Worm (Caenorhabditis elegans) whole organism, young adult: ENCODE data around the gene fmo-3.

Experiments used
- F39B2.1 ChIP-seq: fragments of 200-800 bp; sonication (Bioruptor generic); IDR thresholded peaks from 2 replicates; pipeline ENCODE4 v1.3.6; 2022; ENCODE audit warnings: missing genetic modification reagents, missing genetic modification characterization, missing compliant biosample characterization
- K11D2.4 ChIP-seq: fragments of 200-800 bp; sonication (Bioruptor generic); IDR thresholded peaks from 2 replicates; pipeline ENCODE4 v1.3.6; 2022; ENCODE audit warnings: missing genetic modification reagents, missing genetic modification characterization, missing compliant biosample characterization
- chd-7 ChIP-seq: sonication (generic microtip); optimal IDR thresholded peaks from 2 replicates; lab custom pipeline; 2016; ENCODE audit warnings: mild to moderate bottlenecking, missing genetic modification characterization, moderate library complexity, missing compliant biosample characterization
- die-1 ChIP-seq: sonication (generic microtip); optimal IDR thresholded peaks from 2 replicates; lab custom pipeline; 2016; ENCODE audit warnings: missing genotype, mild to moderate bottlenecking, missing genetic modification characterization, missing compliant biosample characterization
- egl-44 ChIP-seq: fragments of 200-800 bp; sonication (Bioruptor generic); IDR thresholded peaks from 2 replicates; pipeline ENCODE4 v1.3.6; 2022; ENCODE audit warnings: missing genetic modification reagents, missing genetic modification characterization, missing compliant biosample characterization
- ets-4 ChIP-seq: fragments of 200-800 bp; sonication (Bioruptor generic); optimal IDR thresholded peaks from 2 replicates; lab custom pipeline; 2018; ENCODE audit warnings: mild to moderate bottlenecking, missing genetic modification characterization, missing compliant biosample characterization
- hlh-26 ChIP-seq: fragments of 200-800 bp; sonication (Bioruptor generic); conservative IDR thresholded peaks from 2 replicates; pipeline ENCODE4 v1.3.6; 2022; ENCODE audit warnings: missing genetic modification reagents, missing genetic modification characterization, missing compliant biosample characterization
- mxl-1 ChIP-seq: sonication (generic microtip); optimal IDR thresholded peaks from 2 replicates; lab custom pipeline; 2016; ENCODE audit warnings: missing genetic modification characterization, missing compliant biosample characterization
- nfya-1 ChIP-seq: sonication (generic microtip); optimal IDR thresholded peaks from 2 replicates; lab custom pipeline; 2017; ENCODE audit warnings: antibody characterized with exemption, missing compliant biosample characterization, missing genetic modification characterization, borderline replicate concordance; ENCODE audit not compliant: insufficient read depth
- pha-4 ChIP-seq: fragments of 150-350 bp; sonication (generic microtip); optimal IDR thresholded peaks from 2 replicates; lab custom pipeline; 2014; ENCODE audit warnings: missing biosample characterization, missing genetic modification reagents, missing genetic modification characterization
- unc-62 ChIP-seq: fragments of 150-350 bp; optimal IDR thresholded peaks from 2 replicates; lab custom pipeline; 2014; ENCODE audit warnings: missing biosample characterization, missing genetic modification reagents, missing genetic modification characterization

DNA sequence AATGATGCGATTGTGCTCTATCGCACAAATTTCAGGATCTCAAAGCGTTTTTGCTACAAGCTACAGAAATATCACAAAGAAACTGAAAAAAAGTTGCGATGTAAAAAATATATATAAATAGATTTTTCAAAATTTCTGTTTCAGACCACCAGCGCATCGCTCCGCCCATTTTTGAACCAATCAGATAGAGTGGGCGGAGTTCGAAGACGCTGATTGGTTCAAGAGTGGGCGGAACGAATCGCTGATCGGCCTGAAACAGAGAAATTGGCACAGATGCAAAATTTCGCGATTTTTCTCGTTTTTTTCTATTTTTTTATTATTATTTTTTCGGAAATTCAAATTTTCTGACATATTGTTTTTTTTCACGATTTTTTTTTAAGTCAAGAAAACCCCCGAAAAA lies 8.3 kb downstream of the fmo-3 start:
- no peak for TF ChIP-seq die-1 (tag; lab: Kevin White, UChicago)
- TF ChIP-seq pha-4 (tag; lab: Kevin White, UChicago) = no peak
- TF ChIP-seq F39B2.1 (GFP tag; lab: Robert Waterston, UW) = no peak
- TF ChIP-seq egl-44 (GFP tag; lab: Robert Waterston, UW) = no peak
- TF ChIP-seq mxl-1 = no peak
- no peak for TF ChIP-seq ets-4 (GFP tag; lab: Kevin White, UChicago)
- TF ChIP-seq hlh-26 (GFP tag; lab: Robert Waterston, UW) = no peak
- no peak for TF ChIP-seq unc-62 (GFP tag; lab: Kevin White, UChicago)
- no peak for TF ChIP-seq chd-7
- no peak for TF ChIP-seq K11D2.4 (GFP tag; lab: Robert Waterston, UW)
- TF ChIP-seq nfya-1 (tag; lab: Kevin White, UChicago) = no peak
